Fruit fly (Drosophila melanogaster) Kc167 (cell line): Measurements from ENCODE around the gene Arl1.

Source experiments
- h ChIP-seq: fragments of >200 bp; optimal IDR thresholded peaks from 3 replicates; lab custom pipeline; 2018; ENCODE audit warnings: missing external identifiers
- psq ChIP-seq: fragments of >200 bp; optimal IDR thresholded peaks from 2 replicates; lab custom pipeline; 2017; ENCODE audit warnings: missing external identifiers

DNA sequence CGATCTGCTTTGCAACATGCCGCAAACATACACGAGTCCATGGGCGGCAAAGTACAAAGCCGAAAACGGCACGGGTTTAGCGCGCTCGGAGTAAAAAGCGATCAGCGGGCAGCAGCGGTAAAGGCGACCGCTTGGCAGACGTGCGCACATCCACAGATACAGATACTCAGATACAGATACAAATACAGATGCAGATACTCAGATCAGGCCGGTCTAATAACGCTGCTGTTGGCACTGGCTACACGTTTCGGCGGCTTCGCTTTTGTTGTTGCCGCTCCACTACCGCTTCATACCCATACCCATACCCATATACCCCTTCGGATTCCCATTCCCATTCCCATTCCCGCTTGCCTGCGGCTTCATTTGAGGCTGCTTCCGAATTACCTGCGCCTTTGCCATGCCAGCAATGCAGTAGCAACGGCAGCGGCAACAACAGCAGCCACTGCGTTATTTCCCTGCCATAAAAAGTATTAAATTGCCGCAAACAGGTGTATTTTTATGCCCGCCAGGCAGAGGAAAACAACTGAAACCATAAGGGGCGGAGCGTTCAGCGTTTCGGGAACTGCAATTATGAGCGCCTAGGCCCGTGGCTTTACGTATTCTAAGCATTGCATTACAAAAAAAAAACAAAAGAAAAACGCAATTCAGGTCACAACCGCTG lies 42.2 kb downstream of the Arl1 start:
- TF ChIP-seq h = no peak
- TF ChIP-seq psq (lab: Kevin White, UChicago) = no peak
